Fruit fly (Drosophila melanogaster) whole organism, prepupa: Measurements from ENCODE around the gene Snoo.

Experiments
- CG10669 ChIP-seq: fragments of 200-800 bp; sonication (Bioruptor generic); optimal IDR thresholded peaks from 3 replicates; lab custom pipeline; 2018; ENCODE audit warnings: missing biosample characterization, mild to moderate bottlenecking, missing genetic modification characterization, moderate library complexity
- CG11902 ChIP-seq: fragments of 200-800 bp; sonication (Bioruptor generic); optimal IDR thresholded peaks from 3 replicates; lab custom pipeline; 2016; ENCODE audit warnings: missing biosample characterization, missing genetic modification characterization
- CG6854 ChIP-seq: fragments of 200-800 bp; sonication (Bioruptor generic); optimal IDR thresholded peaks from 2 replicates; lab custom pipeline; 2017; ENCODE audit warnings: missing biosample characterization, mild to moderate bottlenecking, missing genetic modification characterization
- Ets21C ChIP-seq: fragments of 200-800 bp; sonication (Bioruptor generic); optimal IDR thresholded peaks from 3 replicates; lab custom pipeline; 2016; ENCODE audit warnings: missing biosample characterization, missing genetic modification characterization
- Gug ChIP-seq: fragments of 200-800 bp; sonication (Bioruptor generic); IDR thresholded peaks from 2 replicates; pipeline ENCODE4 v1.3.6; 2022; ENCODE audit warnings: missing biosample characterization, missing genetic modification characterization
- Sox14 ChIP-seq: fragments of 200-800 bp; sonication (Bioruptor generic); optimal IDR thresholded peaks from 3 replicates; lab custom pipeline; 2016; ENCODE audit warnings: missing biosample characterization, missing genetic modification characterization
- dsx ChIP-seq: fragments of 200-800 bp; optimal IDR thresholded peaks from 3 replicates; lab custom pipeline; 2019; ENCODE audit warnings: missing biosample characterization, mild to moderate bottlenecking, missing genetic modification characterization, moderate library complexity; ENCODE audit not compliant: poor library complexity, severe bottlenecking
- pdm3 ChIP-seq: fragments of 200-800 bp; sonication (Bioruptor generic); optimal IDR thresholded peaks from 3 replicates; lab custom pipeline; 2016; ENCODE audit warnings: missing biosample characterization, missing genetic modification characterization
- spab ChIP-seq: fragments of 200-800 bp; sonication (Bioruptor generic); optimal IDR thresholded peaks from 2 replicates; lab custom pipeline; 2017; ENCODE audit warnings: missing biosample characterization, mild to moderate bottlenecking, missing genetic modification characterization, missing genetic modification reagents

DNA sequence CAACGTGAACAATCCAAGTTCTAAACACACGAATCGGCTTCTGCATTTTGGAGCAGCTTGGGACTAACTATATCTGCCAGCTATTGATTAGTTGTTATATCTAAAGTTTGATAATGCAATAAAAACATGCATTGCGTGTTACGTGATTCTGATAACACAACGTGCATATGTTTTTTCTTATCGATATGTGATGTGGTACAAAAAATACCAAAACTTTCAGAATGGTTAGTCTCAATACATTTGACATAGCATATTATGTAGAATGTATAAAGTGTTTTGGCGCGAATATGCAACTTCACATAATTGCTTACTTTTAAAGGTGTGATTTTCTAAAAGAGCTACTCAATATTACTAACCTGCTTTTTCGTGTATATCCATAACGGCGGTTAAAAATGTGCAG, 98.0 kb downstream of the Snoo start:
- TF ChIP-seq pdm3 (GFP tag; lab: Kevin White, UChicago): no peak
- no peak for TF ChIP-seq Gug
- no peak for TF ChIP-seq CG6854 (GFP tag; lab: Kevin White, UChicago)
- TF ChIP-seq dsx (GFP tag; lab: Kevin White, UChicago): no peak
- TF ChIP-seq Ets21C: no peak
- no peak for TF ChIP-seq spab (GFP tag; lab: Kevin White, UChicago)
- TF ChIP-seq CG11902 (GFP tag; lab: Kevin White, UChicago): no peak
- TF ChIP-seq Sox14 (GFP tag; lab: Kevin White, UChicago): no peak
- no peak for TF ChIP-seq CG10669 (GFP tag; lab: Kevin White, UChicago)
